Worm (Caenorhabditis elegans): Measurements from ENCODE around the gene Y57G7A.3.
A peak's percentile ranks its signal among the peaks of the same experiment; 100 is the strongest.

Gene Y57G7A.3

ce11 chrII:1301554-1301953, 16.0 kb downstream of the Y57G7A.3 start, which contains the start of gene glb-31:
Gene glb-31 (minus strand): TSS chrII:1301654.
- TF ChIP-seq zip-5 (tag; optimal IDR thresholded peaks at IDR 0.05) (no peak), tbx-7 (tag; optimal IDR thresholded peaks at IDR 0.05) (no peak), K09A11.1 (tag; optimal IDR thresholded peaks at IDR 0.05; ENCODE audit: insufficient read depth) (no peak), lin-11 (tag; optimal IDR thresholded peaks at IDR 0.05) (no peak), sox-2 (GFP tag; IDR thresholded peaks at IDR 0.05) (no peak), ceh-18 (tag; optimal IDR thresholded peaks at IDR 0.05) (no peak), syd-9 (tag; optimal IDR thresholded peaks at IDR 0.05) (no peak), dmd-4 (tag; optimal IDR thresholded peaks at IDR 0.05; ENCODE audit: borderline replicate concordance) (no peak), sox-4 (tag; optimal IDR thresholded peaks at IDR 0.05) (no peak), pqm-1 (tag; optimal IDR thresholded peaks at IDR 0.05) (no peak), ceh-6 (GFP tag; optimal IDR thresholded peaks at IDR 0.05) (no peak), ceh-30 (tag; optimal IDR thresholded peaks at IDR 0.05) (no peak), nhr-11 (tag; optimal IDR thresholded peaks at IDR 0.05) (no peak)

DNA sequence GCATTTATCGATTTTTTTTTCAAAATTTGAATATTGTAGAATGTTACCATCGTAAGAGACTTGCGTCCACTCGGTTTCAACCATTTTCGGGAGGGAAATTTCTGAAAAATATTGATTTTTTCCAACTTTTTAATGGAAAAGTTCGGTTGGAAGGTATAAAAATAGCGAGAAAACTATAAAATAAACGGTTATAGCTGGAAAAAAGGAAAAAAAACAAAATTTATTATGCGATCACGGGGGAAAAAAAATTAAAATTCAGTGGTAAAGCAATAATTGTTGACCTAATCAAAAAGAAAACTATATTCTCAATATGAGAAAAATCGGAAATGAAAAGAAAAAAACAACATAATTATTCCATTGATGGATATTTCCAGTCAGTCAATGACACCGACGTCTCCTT, 20.5 kb downstream of the Y57G7A.3 start, which contains the start of gene emc-2:
Gene emc-2, minus strand, starts transcription at position 101 of the 400 bp plus-strand sequence.
- TF ChIP-seq K09A11.1 (tag; optimal IDR thresholded peaks at IDR 0.05; ENCODE audit: insufficient read depth) (no peak), fax-1 (tag; optimal IDR thresholded peaks at IDR 0.05) (no peak), unc-3 (GFP tag; conservative IDR thresholded peaks at IDR 0.05) (no peak), unc-3 (tag; optimal IDR thresholded peaks at IDR 0.05) (no peak), pros-1 (tag; optimal IDR thresholded peaks at IDR 0.05) (no peak), ceh-24 (tag; optimal IDR thresholded peaks at IDR 0.05) (no peak), ceh-9 (tag; optimal IDR thresholded peaks at IDR 0.05) (no peak), nhr-232 (tag; optimal IDR thresholded peaks at IDR 0.05) (no peak), elt-4 (tag; optimal IDR thresholded peaks at IDR 0.05) (no peak), sdc-2 (tag; optimal IDR thresholded peaks at IDR 0.05) (no peak), hlh-15 (tag; optimal IDR thresholded peaks at IDR 0.05) (no peak), ztf-16 (tag; optimal IDR thresholded peaks at IDR 0.05) (no peak), hlh-6 (tag; optimal IDR thresholded peaks at IDR 0.05) (no peak), unc-86 (tag; optimal IDR thresholded peaks at IDR 0.05) (no peak), hlh-8 (tag; optimal IDR thresholded peaks at IDR 0.05) (no peak)

DNA sequence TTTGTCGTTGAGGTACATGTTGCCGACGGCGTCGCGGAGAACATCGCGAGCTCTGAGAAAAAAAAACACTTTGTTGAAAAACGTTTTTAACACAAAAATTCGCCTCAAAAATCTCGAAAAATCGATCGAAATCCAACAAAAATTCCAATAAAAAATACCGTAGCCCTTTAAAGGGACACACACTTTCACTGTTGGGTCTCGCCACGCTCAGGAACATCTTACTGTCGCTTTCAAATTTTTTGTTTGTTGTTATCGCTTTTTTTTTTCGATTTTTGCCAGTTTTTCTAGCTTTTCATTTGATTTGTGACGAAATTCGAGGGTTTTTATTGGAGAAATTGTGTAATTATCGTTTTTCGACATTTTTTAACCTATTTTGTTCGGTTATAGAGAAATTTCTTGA, 21.0 kb downstream of the Y57G7A.3 start:
- TF ChIP-seq hlh-13 (GFP tag; optimal IDR thresholded peaks at IDR 0.05) = no peak
- TF ChIP-seq F13H6.1 (tag; optimal IDR thresholded peaks at IDR 0.05) = no peak

- TF ChIP-seq madf-2 (tag; optimal IDR thresholded peaks at IDR 0.05) (no peak), fkh-6 (tag; optimal IDR thresholded peaks at IDR 0.05) (no peak), che-1 (tag; optimal IDR thresholded peaks at IDR 0.05) (no peak), pat-9 (tag; optimal IDR thresholded peaks at IDR 0.05) (no peak), pqm-1 (tag; optimal IDR thresholded peaks at IDR 0.05) (no peak), dmd-4 (tag; optimal IDR thresholded peaks at IDR 0.05; ENCODE audit: borderline replicate concordance) (no peak), nfya-1 (tag; optimal IDR thresholded peaks at IDR 0.05) (no peak), nhr-11 (tag; optimal IDR thresholded peaks at IDR 0.05) (no peak), unc-55 (GFP tag; optimal IDR thresholded peaks at IDR 0.05) (no peak), ceh-48 (tag; optimal IDR thresholded peaks at IDR 0.05) (peak; percentile 10), pha-2 (tag; optimal IDR thresholded peaks at IDR 0.05) (no peak), hlh-30 (tag; optimal IDR thresholded peaks at IDR 0.05; ENCODE audit: insufficient read depth) (peak; percentile 29), sox-4 (tag; optimal IDR thresholded peaks at IDR 0.05) (no peak), ztf-16 (tag; optimal IDR thresholded peaks at IDR 0.05) (no peak), rnt-1 (tag; optimal IDR thresholded peaks at IDR 0.05) (no peak), unc-3 (GFP tag; conservative IDR thresholded peaks at IDR 0.05) (no peak), unc-3 (tag; optimal IDR thresholded peaks at IDR 0.05) (no peak), unc-42 (tag; optimal IDR thresholded peaks at IDR 0.05) (no peak)
These were observed 24.4 kb downstream of the Y57G7A.3 start, which contains the start of the genes alh-6 and fcho-1 for ce11 chrII:1309892-1310516. Gene alh-6 (minus strand): TSS chrII:1310133. Gene fcho-1 (plus strand): TSS chrII:1310515.

Measured in whole organism, late embryonic.